Fruit fly (Drosophila melanogaster): ENCODE data around the gene CG14292.

CG14292 gene

dm6 chr3R:18928918-18929705, 23.7 kb upstream of the CG14292 start, which contains the start of gene CG42613 (continued):
- TF ChIP-seq Oli (tag; optimal IDR thresholded peaks at IDR 0.05) (peak; percentile 38), unpg (GFP tag; optimal IDR thresholded peaks at IDR 0.05) (peak; percentile 63), cato (GFP tag; optimal IDR thresholded peaks at IDR 0.05; ENCODE audit: borderline replicate concordance) (no peak), crol (GFP tag; IDR thresholded peaks at IDR 0.05) (no peak), tup (GFP tag; optimal IDR thresholded peaks at IDR 0.05) (no peak), CG16815 (GFP tag; optimal IDR thresholded peaks at IDR 0.05) (peak; percentile 45), schlank (tag; optimal IDR thresholded peaks at IDR 0.05) (peak; percentile 74), CG15011 (GFP tag; optimal IDR thresholded peaks at IDR 0.05) (no peak), CG33213 (GFP tag; optimal IDR thresholded peaks at IDR 0.05) (peak; percentile 36), ttk (GFP tag; IDR thresholded peaks at IDR 0.05) (peak; percentile 35; the same call in 1 of the 2 replicates), HmgZ (tag; optimal IDR thresholded peaks at IDR 0.05) (no peak), BtbVII (GFP tag; optimal IDR thresholded peaks at IDR 0.05) (peak; percentile 71), CG14441 (GFP tag; IDR thresholded peaks at IDR 0.05) (peak; percentile 63), Dbx (GFP tag; IDR thresholded peaks at IDR 0.05) (peak; percentile 49; the same call in 2 of the 3 replicates), CG42726 (GFP tag; IDR thresholded peaks at IDR 0.05; ENCODE audit: partially characterized antibody) (peak; percentile 66), Hsf (GFP tag; optimal IDR thresholded peaks at IDR 0.05) (peak; percentile 64), CG6272 (GFP tag; IDR thresholded peaks at IDR 0.05) (peak; percentile 23; the same call in 1 of the 2 replicates), CG8478 (optimal IDR thresholded peaks at IDR 0.05) (no peak), gro (GFP tag; optimal IDR thresholded peaks at IDR 0.05) (no peak), stwl (tag; optimal IDR thresholded peaks at IDR 0.05) (peak; percentile 98), CG17359 (tag; optimal IDR thresholded peaks at IDR 0.05) (peak; percentile 72), Hr39 (optimal IDR thresholded peaks at IDR 0.05) (no peak), CG30020 (tag; optimal IDR thresholded peaks at IDR 0.05) (peak; percentile 40), Atf-2 (GFP tag; optimal IDR thresholded peaks at IDR 0.05) (no peak), pan (optimal IDR thresholded peaks at IDR 0.05) (no peak), pan (GFP tag; optimal IDR thresholded peaks at IDR 0.05 in 1 of 2, IDR thresholded peaks at IDR 0.05 in 1 of 2) (peak in 1 of 2 experiments; percentile 40), CG32772 (GFP tag; IDR thresholded peaks at IDR 0.05) (peak; percentile 17; the same call in 1 of the 2 replicates), scrt (GFP tag; optimal IDR thresholded peaks at IDR 0.05) (no peak), jing (GFP tag; optimal IDR thresholded peaks at IDR 0.05) (peak; percentile 25), az2 (GFP tag; optimal IDR thresholded peaks at IDR 0.05) (no peak), pho (GFP tag; optimal IDR thresholded peaks at IDR 0.05) (peak; percentile 28), CG18764 (GFP tag; optimal IDR thresholded peaks at IDR 0.05) (peak; percentile 75), ab (GFP tag; optimal IDR thresholded peaks at IDR 0.05) (peak; percentile 29), unc-4 (GFP tag; IDR thresholded peaks at IDR 0.05; ENCODE audit: partially characterized antibody) (no peak), pb (GFP tag; optimal IDR thresholded peaks at IDR 0.05) (peak; percentile 81), ci (GFP tag; IDR thresholded peaks at IDR 0.05) (peak; percentile 94), sna (GFP tag; IDR thresholded peaks at IDR 0.05; ENCODE audit: partially characterized antibody) (no peak), phol (tag; optimal IDR thresholded peaks at IDR 0.05) (peak; percentile 69), sim (GFP tag; IDR thresholded peaks at IDR 0.05) (no peak), Awh (GFP tag; IDR thresholded peaks at IDR 0.05) (peak; percentile 42; the same call in 1 of the 2 replicates), CG12071 (GFP tag; optimal IDR thresholded peaks at IDR 0.05) (peak; percentile 84), tap (tag; optimal IDR thresholded peaks at IDR 0.05) (peak; percentile 47), Dek (tag; optimal IDR thresholded peaks at IDR 0.05) (peak; percentile 11), shn (GFP tag; optimal IDR thresholded peaks at IDR 0.05) (peak; percentile 58), gcm2 (GFP tag; optimal IDR thresholded peaks at IDR 0.05) (no peak), Abd-B (GFP tag; optimal IDR thresholded peaks at IDR 0.05) (no peak), zfh2 (GFP tag; optimal IDR thresholded peaks at IDR 0.05) (peak; percentile 9), Drgx (GFP tag; IDR thresholded peaks at IDR 0.05) (peak; percentile 15), lov (optimal IDR thresholded peaks at IDR 0.05) (no peak), lov (GFP tag; IDR thresholded peaks at IDR 0.05) (peak; percentile 84; the same call in 2 of the 3 replicates)
